Fruit fly (Drosophila melanogaster) whole organism, adult: ENCODE data around the gene CG5846.
A peak's percentile ranks its signal among the peaks of the same experiment; 100 is the strongest.

Experiments used
- CG11617 ChIP-seq: fragments of 200-800 bp; sonication (Bioruptor generic); optimal IDR thresholded peaks from 2 replicates; lab custom pipeline; 2017; ENCODE audit warnings: mild to moderate bottlenecking, missing biosample characterization, missing genetic modification reagents, missing genetic modification characterization
- CG12768 ChIP-seq: fragments of 200-800 bp; sonication (Bioruptor generic); optimal IDR thresholded peaks from 2 replicates; lab custom pipeline; 2017; ENCODE audit warnings: missing biosample characterization, missing genetic modification characterization, mild to moderate bottlenecking, moderate library complexity, missing genetic modification reagents
- CG14711 ChIP-seq: fragments of 200-800 bp; sonication (Bioruptor generic); optimal IDR thresholded peaks from 2 replicates; lab custom pipeline; 2018; ENCODE audit warnings: missing biosample characterization, mild to moderate bottlenecking, missing genetic modification characterization, moderate library complexity
- CG1620 ChIP-seq: fragments of 200-800 bp; sonication (Bioruptor generic); optimal IDR thresholded peaks from 2 replicates; lab custom pipeline; 2016; ENCODE audit warnings: missing biosample characterization, missing genetic modification characterization
- CG33017 ChIP-seq: fragments of 200-800 bp; sonication (Bioruptor generic); optimal IDR thresholded peaks from 2 replicates; lab custom pipeline; 2018; ENCODE audit warnings: missing biosample characterization, mild to moderate bottlenecking, missing genetic modification characterization, moderate library complexity
- CG5204 ChIP-seq: fragments of 200-800 bp; sonication (Bioruptor generic); optimal IDR thresholded peaks from 2 replicates; lab custom pipeline; 2016; ENCODE audit warnings: missing biosample characterization, missing genetic modification characterization
- CG7045 ChIP-seq: fragments of 200-800 bp; sonication (Bioruptor generic); optimal IDR thresholded peaks from 2 replicates; lab custom pipeline; 2017; ENCODE audit warnings: missing biosample characterization, mild to moderate bottlenecking, missing genetic modification characterization
- CG7101 ChIP-seq: fragments of 200-800 bp; sonication (Bioruptor generic); optimal IDR thresholded peaks from 2 replicates; lab custom pipeline; 2018; ENCODE audit warnings: missing biosample characterization, mild to moderate bottlenecking, missing genetic modification characterization, moderate library complexity
- Clk ChIP-seq: fragments of 200-800 bp; sonication (Bioruptor generic); optimal IDR thresholded peaks from 2 replicates; lab custom pipeline; 2017; ENCODE audit warnings: missing biosample characterization, missing genetic modification characterization
- Crg-1 ChIP-seq: fragments of 200-800 bp; sonication (Bioruptor generic); optimal IDR thresholded peaks from 2 replicates; lab custom pipeline; 2016; ENCODE audit warnings: missing biosample characterization, missing genetic modification characterization
- Hr96 ChIP-seq: fragments of 200-800 bp; sonication (Bioruptor generic); optimal IDR thresholded peaks from 2 replicates; lab custom pipeline; 2016; ENCODE audit warnings: missing biosample characterization, missing genetic modification characterization
- Mnt ChIP-seq: fragments of 200-800 bp; sonication (Bioruptor generic); optimal IDR thresholded peaks from 2 replicates; lab custom pipeline; 2016; ENCODE audit warnings: missing biosample characterization, mild to moderate bottlenecking, missing genetic modification characterization
- bab1 ChIP-seq: fragments of 200-800 bp; sonication (Bioruptor generic); optimal IDR thresholded peaks from 3 replicates; lab custom pipeline; 2019; ENCODE audit warnings: missing biosample characterization, mild to moderate bottlenecking, missing genetic modification characterization, moderate library complexity
- cic ChIP-seq: fragments of 200-800 bp; sonication (Bioruptor generic); optimal IDR thresholded peaks from 2 replicates; lab custom pipeline; 2017; ENCODE audit warnings: missing biosample characterization, mild to moderate bottlenecking, missing genetic modification characterization, moderate library complexity
- cnc ChIP-seq, 2 experiments: fragments of >200 bp; optimal IDR thresholded peaks; 2 replicates each; lab custom pipeline; 2017
- kay ChIP-seq: fragments of 200-800 bp; sonication (Bioruptor generic); peaks from one replicate; lab custom pipeline; 2016; ENCODE audit warnings: missing biosample characterization, missing genetic modification characterization, borderline replicate concordance
- ovo ChIP-seq: fragments of 200-800 bp; sonication (Bioruptor generic); optimal IDR thresholded peaks from 2 replicates; lab custom pipeline; 2016; ENCODE audit warnings: missing biosample characterization, missing genetic modification characterization
- pad ChIP-seq: fragments of 200-800 bp; sonication (Bioruptor generic); optimal IDR thresholded peaks from 3 replicates; lab custom pipeline; 2017; ENCODE audit warnings: missing biosample characterization, missing genetic modification characterization, mild to moderate bottlenecking, moderate library complexity, missing genetic modification reagents
- tj ChIP-seq: fragments of 200-800 bp; sonication (Bioruptor generic); optimal IDR thresholded peaks from 3 replicates; lab custom pipeline; 2017; ENCODE audit warnings: missing biosample characterization, mild to moderate bottlenecking, missing genetic modification characterization, moderate library complexity
- toe ChIP-seq: fragments of 200-800 bp; sonication (Bioruptor generic); optimal IDR thresholded peaks from 2 replicates; lab custom pipeline; 2016; ENCODE audit warnings: missing biosample characterization, missing genetic modification characterization

Gene CG5846

dm6 chr2L:9919949-9920348 lies 37.1 kb downstream of the CG5846 start, which contains the start of gene CG4594:
TSS of gene CG4594 (plus strand) at chr2L:9920160.
- TF ChIP-seq CG1620 (GFP tag; lab: Kevin White, UChicago) (no peak), Clk (GFP tag; lab: Kevin White, UChicago) (no peak), CG11617 (GFP tag; lab: Kevin White, UChicago) (no peak), CG7045 (no peak), CG14711 (tag; lab: Kevin White, UChicago) (no peak), pad (no peak), CG5204 (no peak)

dm6 chr2L:9919218-9919617 lies 37.8 kb downstream of the CG5846 start:
- no peak for TF ChIP-seq Hr96 (GFP tag; lab: Kevin White, UChicago)
- TF ChIP-seq bab1 (GFP tag; lab: Kevin White, UChicago), result no peak
- no peak for TF ChIP-seq CG5204
- TF ChIP-seq ovo, result no peak
- no peak for TF ChIP-seq CG33017
- no peak for TF ChIP-seq pad
- TF ChIP-seq CG14711 (tag; lab: Kevin White, UChicago), result no peak

- TF ChIP-seq Crg-1 (GFP tag; lab: Kevin White, UChicago) (peak; percentile 34), cic (GFP tag; lab: Kevin White, UChicago) (peak; percentile 33), bab1 (GFP tag; lab: Kevin White, UChicago) (peak; percentile 45), cnc (optimal IDR thresholded peaks at IDR 0.05; lab: Kevin White, UChicago) (no peak), pad (peak; percentile 23), Clk (GFP tag; lab: Kevin White, UChicago) (peak; percentile 23), CG7101 (tag; lab: Kevin White, UChicago) (peak; percentile 70), CG33017 (peak; percentile 77), CG14711 (tag; lab: Kevin White, UChicago) (peak; percentile 42), ovo (no peak), CG7045 (peak; percentile 68), Hr96 (GFP tag; lab: Kevin White, UChicago) (peak; percentile 62), CG11617 (GFP tag; lab: Kevin White, UChicago) (peak; percentile 79), tj (GFP tag; lab: Kevin White, UChicago) (peak; percentile 46), CG1620 (GFP tag; lab: Kevin White, UChicago) (peak; percentile 60), Mnt (GFP tag; lab: Kevin White, UChicago) (peak; percentile 18), CG5204 (peak; percentile 63), kay (GFP tag; lab: Kevin White, UChicago) (no peak), CG12768 (GFP tag; lab: Kevin White, UChicago) (peak; percentile 77), toe (GFP tag; lab: Kevin White, UChicago) (peak; percentile 76)
Measured at dm6 chr2L:9918020-9918959, 38.7 kb downstream of the CG5846 start, which contains the start of the genes CG5885 and CG4598. TSS of gene CG5885 (minus strand) at chr2L:9918330. TSS of gene CG4598 (plus strand) at chr2L:9918618.

dm6 chr2L:9915011-9915850 lies 41.8 kb downstream of the CG5846 start, which contains the start of gene yip2:
TSS of gene yip2 (plus strand) at chr2L:9915253.
- TF ChIP-seq CG7101 (tag; lab: Kevin White, UChicago), result peak; percentile 70
- TF ChIP-seq kay (GFP tag; lab: Kevin White, UChicago), result no peak
- peak; percentile 50 for TF ChIP-seq CG1620 (GFP tag; lab: Kevin White, UChicago)
- peak; percentile 82 for TF ChIP-seq Mnt (GFP tag; lab: Kevin White, UChicago)
- peak; percentile 49 for TF ChIP-seq ovo
- TF ChIP-seq CG33017, result peak; percentile 74
- TF ChIP-seq cnc (optimal IDR thresholded peaks at IDR 0.05; lab: Kevin White, UChicago), result peak in 1 of 2 experiments; percentile 7
- TF ChIP-seq CG12768 (GFP tag; lab: Kevin White, UChicago), result peak; percentile 100
- peak; percentile 93 for TF ChIP-seq CG7045
- peak; percentile 81 for TF ChIP-seq bab1 (GFP tag; lab: Kevin White, UChicago)
- TF ChIP-seq tj (GFP tag; lab: Kevin White, UChicago), result peak; percentile 88
- peak; percentile 45 for TF ChIP-seq CG14711 (tag; lab: Kevin White, UChicago)
- TF ChIP-seq CG11617 (GFP tag; lab: Kevin White, UChicago), result peak; percentile 95
- TF ChIP-seq toe (GFP tag; lab: Kevin White, UChicago), result peak; percentile 99
- TF ChIP-seq Crg-1 (GFP tag; lab: Kevin White, UChicago), result peak; percentile 65
- peak; percentile 90 for TF ChIP-seq Clk (GFP tag; lab: Kevin White, UChicago)
- peak; percentile 99 for TF ChIP-seq Hr96 (GFP tag; lab: Kevin White, UChicago)
- TF ChIP-seq cic (GFP tag; lab: Kevin White, UChicago), result peak; percentile 91
- peak; percentile 97 for TF ChIP-seq CG5204
- peak; percentile 61 for TF ChIP-seq pad

dm6 chr2L:9912570-9913260 lies 44.3 kb downstream of the CG5846 start, which contains the start of the genes Etl1 and Srp54:
TSS of gene Etl1 (minus strand) at chr2L:9912608.
TSS of gene Srp54 (plus strand) at chr2L:9912911.
- TF ChIP-seq Hr96 (GFP tag; lab: Kevin White, UChicago) (peak; percentile 21), CG5204 (no peak), CG14711 (tag; lab: Kevin White, UChicago) (peak; percentile 95), Mnt (GFP tag; lab: Kevin White, UChicago) (peak; percentile 17)
